Fruit fly (Drosophila melanogaster) whole organism, embryonic: ENCODE measurements around the gene CG12661.
A peak's percentile ranks its signal among the peaks of the same experiment; 100 is the strongest.

Experiments used
- Ada2b ChIP-seq: fragments of 200-800 bp; sonication (Bioruptor generic); IDR thresholded peaks from 2 replicates; pipeline ENCODE4 v1.3.6; 2022; ENCODE audit warnings: missing biosample characterization, missing genetic modification characterization
- BEAF-32 ChIP-seq: fragments of 200-800 bp; sonication (Bioruptor generic); optimal IDR thresholded peaks from 3 replicates; lab custom pipeline; 2017; ENCODE audit warnings: missing biosample characterization, missing genetic modification characterization, mild to moderate bottlenecking, moderate library complexity, missing genetic modification reagents
- Bgb ChIP-seq: fragments of 200-800 bp; sonication (Bioruptor generic); IDR thresholded peaks from 2 replicates; pipeline ENCODE4 v1.3.6; 2022; ENCODE audit warnings: missing biosample characterization, missing genetic modification characterization; ENCODE audit not compliant: partially characterized antibody
- CG10267 ChIP-seq: fragments of 200-800 bp; sonication (Bioruptor generic); optimal IDR thresholded peaks from 2 replicates; lab custom pipeline; 2018; ENCODE audit warnings: missing biosample characterization, mild to moderate bottlenecking, missing genetic modification characterization, moderate library complexity
- CG10565 ChIP-seq: fragments of 200-800 bp; sonication (Bioruptor generic); optimal IDR thresholded peaks from 3 replicates; lab custom pipeline; 2016; ENCODE audit warnings: missing biosample characterization, mild to moderate bottlenecking, missing genetic modification characterization
- CG13775 ChIP-seq: fragments of 200-800 bp; sonication (Bioruptor generic); optimal IDR thresholded peaks from 3 replicates; lab custom pipeline; 2017; ENCODE audit warnings: missing biosample characterization, mild to moderate bottlenecking, missing genetic modification characterization
- CG14050 ChIP-seq: fragments of 200-800 bp; sonication (Bioruptor generic); IDR thresholded peaks from 3 replicates; pipeline ENCODE4 v1.3.6; 2022; ENCODE audit warnings: missing biosample characterization, missing genetic modification characterization
- CG14860 ChIP-seq: fragments of 200-800 bp; sonication (Bioruptor generic); IDR thresholded peaks from 3 replicates; pipeline ENCODE4 v1.3.6; 2022; ENCODE audit warnings: missing biosample characterization, missing genetic modification characterization; ENCODE audit not compliant: partially characterized antibody
- CG15011 ChIP-seq: fragments of 200-800 bp; sonication (Bioruptor generic); optimal IDR thresholded peaks from 3 replicates; lab custom pipeline; 2018; ENCODE audit warnings: missing biosample characterization, mild to moderate bottlenecking, missing genetic modification characterization
- CG15073 ChIP-seq: fragments of 200-800 bp; sonication (Bioruptor generic); optimal IDR thresholded peaks from 2 replicates; lab custom pipeline; 2016; ENCODE audit warnings: missing biosample characterization, missing genetic modification characterization
- CG1529 ChIP-seq: fragments of 200-800 bp; sonication (Bioruptor generic); optimal IDR thresholded peaks from 3 replicates; lab custom pipeline; 2018; ENCODE audit warnings: missing biosample characterization, missing genetic modification characterization
- CG42726 ChIP-seq: fragments of 200-800 bp; sonication (Bioruptor generic); IDR thresholded peaks from 2 replicates; pipeline ENCODE4 v1.3.6; 2022; ENCODE audit warnings: missing biosample characterization, missing genetic modification characterization; ENCODE audit not compliant: partially characterized antibody
- CG4404 ChIP-seq: fragments of 200-800 bp; sonication (Bioruptor generic); IDR thresholded peaks from 2 replicates; pipeline ENCODE4 v1.3.6; 2022; ENCODE audit warnings: missing biosample characterization, missing genetic modification characterization
- CG4707 ChIP-seq: fragments of 200-800 bp; sonication (Bioruptor generic); optimal IDR thresholded peaks from 2 replicates; lab custom pipeline; 2018; ENCODE audit warnings: missing biosample characterization, mild to moderate bottlenecking, missing genetic modification characterization, moderate library complexity
- CG6791 ChIP-seq: fragments of 200-800 bp; sonication (Bioruptor generic); IDR thresholded peaks from 3 replicates; pipeline ENCODE4 v1.3.6; 2022; ENCODE audit warnings: missing biosample characterization, missing genetic modification characterization; ENCODE audit not compliant: partially characterized antibody
- CG7928 ChIP-seq: fragments of 200-800 bp; sonication (Bioruptor generic); optimal IDR thresholded peaks from 2 replicates; lab custom pipeline; 2017; ENCODE audit warnings: missing biosample characterization, mild to moderate bottlenecking, missing genetic modification characterization
- CG8089 ChIP-seq: fragments of 200-800 bp; sonication (Bioruptor generic); optimal IDR thresholded peaks from 3 replicates; lab custom pipeline; 2016; ENCODE audit warnings: missing biosample characterization, missing genetic modification characterization
- CG8281 ChIP-seq: fragments of 200-800 bp; sonication (Bioruptor generic); optimal IDR thresholded peaks from 2 replicates; lab custom pipeline; 2018; ENCODE audit warnings: missing biosample characterization, mild to moderate bottlenecking, missing genetic modification characterization, moderate library complexity
- CG8765 ChIP-seq: fragments of 200-800 bp; sonication (Bioruptor generic); IDR thresholded peaks from 2 replicates; pipeline ENCODE4 v1.3.6; 2022; ENCODE audit warnings: missing biosample characterization, missing genetic modification characterization
- CG9932 ChIP-seq: fragments of 200-800 bp; sonication (Bioruptor generic); IDR thresholded peaks from 2 replicates; pipeline ENCODE4 v1.3.6; 2022; ENCODE audit warnings: missing biosample characterization, missing genetic modification characterization
- Dip2 ChIP-seq: fragments of 200-800 bp; sonication (Bioruptor generic); IDR thresholded peaks from 2 replicates; pipeline ENCODE4 v1.3.6; 2022; ENCODE audit warnings: missing biosample characterization, missing genetic modification characterization
- E2f2 ChIP-seq: fragments of 200-800 bp; sonication (Bioruptor generic); IDR thresholded peaks from 2 replicates; pipeline ENCODE4 v1.3.6; 2022; ENCODE audit warnings: missing biosample characterization, missing genetic modification characterization
- Fer1 ChIP-seq: fragments of 200-800 bp; sonication (Bioruptor generic); optimal IDR thresholded peaks from 2 replicates; lab custom pipeline; 2017; ENCODE audit warnings: missing biosample characterization, mild to moderate bottlenecking, missing genetic modification characterization
- Fer3 ChIP-seq: fragments of 200-800 bp; sonication (Bioruptor generic); optimal IDR thresholded peaks from 2 replicates; lab custom pipeline; 2018; ENCODE audit warnings: missing biosample characterization, mild to moderate bottlenecking, missing genetic modification characterization, moderate library complexity
- Hey ChIP-seq: fragments of 200-800 bp; sonication (Bioruptor generic); optimal IDR thresholded peaks from 3 replicates; lab custom pipeline; 2018; ENCODE audit warnings: missing biosample characterization, mild to moderate bottlenecking, missing genetic modification characterization
- MTF-1 ChIP-seq: fragments of 200-800 bp; sonication (Bioruptor generic); optimal IDR thresholded peaks from 2 replicates; lab custom pipeline; 2018; ENCODE audit warnings: missing biosample characterization, mild to moderate bottlenecking, missing genetic modification characterization, borderline replicate concordance
- Mad ChIP-seq: fragments of 200-800 bp; sonication (Bioruptor generic); optimal IDR thresholded peaks from 2 replicates; lab custom pipeline; 2016; ENCODE audit warnings: missing biosample characterization, missing genetic modification characterization
- Mes4 ChIP-seq: fragments of 200-800 bp; sonication (Bioruptor generic); optimal IDR thresholded peaks from 2 replicates; lab custom pipeline; 2016; ENCODE audit warnings: missing biosample characterization, missing genetic modification characterization
- abd-A ChIP-seq: fragments of 200-800 bp; sonication (Bioruptor generic); optimal IDR thresholded peaks from 3 replicates; lab custom pipeline; 2019; ENCODE audit warnings: missing biosample characterization, mild to moderate bottlenecking, missing genetic modification characterization, moderate library complexity
- bigmax ChIP-seq: fragments of 200-800 bp; sonication (Bioruptor generic); optimal IDR thresholded peaks from 2 replicates; lab custom pipeline; 2018; ENCODE audit warnings: missing biosample characterization, mild to moderate bottlenecking, missing genetic modification characterization
- bsh ChIP-seq, 2 experiments: fragments of 200-800 bp; sonication (Bioruptor generic); optimal IDR thresholded peaks; 2 replicates each; lab custom pipeline; 2017 to 2018; ENCODE audit warnings: mild to moderate bottlenecking in 2 of 2, missing biosample characterization in 2 of 2, missing genetic modification characterization in 2 of 2, moderate library complexity in 1 of 2
- dan ChIP-seq: fragments of 200-800 bp; sonication (Bioruptor generic); IDR thresholded peaks from 2 replicates; pipeline ENCODE4 v1.3.6; 2022; ENCODE audit warnings: missing biosample characterization, missing genetic modification characterization
- ems ChIP-seq: fragments of 200-800 bp; sonication (Bioruptor generic); optimal IDR thresholded peaks from 3 replicates; lab custom pipeline; 2016; ENCODE audit warnings: missing biosample characterization, missing genetic modification characterization
- ewg ChIP-seq: fragments of 200-800 bp; sonication (Bioruptor generic); optimal IDR thresholded peaks from 3 replicates; lab custom pipeline; 2017; ENCODE audit warnings: mild to moderate bottlenecking, missing biosample characterization, missing genetic modification reagents, missing genetic modification characterization
- ftz-f1 ChIP-seq: fragments of 200-800 bp; sonication (Bioruptor generic); optimal IDR thresholded peaks from 2 replicates; lab custom pipeline; 2016; ENCODE audit warnings: missing biosample characterization, missing genetic modification characterization
- gt ChIP-seq: fragments of 200-800 bp; sonication (Bioruptor generic); IDR thresholded peaks from 2 replicates; pipeline ENCODE4 v1.3.6; 2022; ENCODE audit warnings: missing biosample characterization, missing genetic modification characterization
- lola ChIP-seq, 3 experiments: fragments of >200 bp in 2 of 3; fragments of 200-800 bp in 1 of 3; sonication (Bioruptor generic) in 1 of 3; optimal IDR thresholded peaks; 2 replicates each; lab custom pipeline; 2017 to 2019; ENCODE audit warnings: missing biosample characterization in 3 of 3, missing genetic modification characterization in 3 of 3, mild to moderate bottlenecking in 1 of 3, moderate library complexity in 1 of 3
- maf-S ChIP-seq: fragments of 200-800 bp; sonication (Bioruptor generic); optimal IDR thresholded peaks from 2 replicates; lab custom pipeline; 2016; ENCODE audit warnings: missing biosample characterization, missing genetic modification characterization
- mld ChIP-seq: fragments of 200-800 bp; sonication (Bioruptor generic); IDR thresholded peaks from 3 replicates; pipeline ENCODE4 v1.3.6; 2022; ENCODE audit warnings: missing biosample characterization, missing genetic modification characterization; ENCODE audit not compliant: partially characterized antibody
- nau ChIP-seq: fragments of 200-800 bp; sonication (Bioruptor generic); optimal IDR thresholded peaks from 3 replicates; lab custom pipeline; 2017; ENCODE audit warnings: missing biosample characterization, mild to moderate bottlenecking, missing genetic modification characterization, missing genetic modification reagents
- pita ChIP-seq: fragments of 200-800 bp; sonication (Bioruptor generic); optimal IDR thresholded peaks from 2 replicates; lab custom pipeline; 2017; ENCODE audit warnings: missing biosample characterization, mild to moderate bottlenecking, missing genetic modification characterization
- repo ChIP-seq: fragments of 200-800 bp; sonication (Bioruptor generic); optimal IDR thresholded peaks from 2 replicates; lab custom pipeline; 2016; ENCODE audit warnings: missing biosample characterization, missing genetic modification characterization
- rib ChIP-seq: fragments of 200-800 bp; sonication (Bioruptor generic); IDR thresholded peaks from 2 replicates; pipeline ENCODE4 v1.3.6; 2022; ENCODE audit warnings: missing biosample characterization, missing genetic modification characterization
- slou ChIP-seq: fragments of 200-800 bp; sonication (Bioruptor generic); optimal IDR thresholded peaks from 3 replicates; lab custom pipeline; 2016; ENCODE audit warnings: missing biosample characterization, missing genetic modification characterization
- tap ChIP-seq: fragments of 200-800 bp; optimal IDR thresholded peaks from 3 replicates; lab custom pipeline; 2019; ENCODE audit warnings: missing biosample characterization, mild to moderate bottlenecking, missing genetic modification characterization, moderate library complexity
- tgo ChIP-seq: fragments of 200-800 bp; sonication (Bioruptor generic); IDR thresholded peaks from 3 replicates; pipeline ENCODE4 v1.3.6; 2022; ENCODE audit warnings: missing biosample characterization, missing genetic modification characterization
- tll ChIP-seq, 2 experiments: fragments of 200-800 bp in 1 of 2; fragments of >200 bp in 1 of 2; sonication (Bioruptor generic) in 1 of 2; optimal IDR thresholded peaks; 2 replicates each; lab custom pipeline; 2017 to 2019; ENCODE audit warnings: missing biosample characterization in 2 of 2, missing genetic modification characterization in 2 of 2, mild to moderate bottlenecking in 1 of 2, moderate library complexity in 1 of 2
- tx ChIP-seq: fragments of 200-800 bp; sonication (Bioruptor generic); optimal IDR thresholded peaks from 2 replicates; lab custom pipeline; 2016; ENCODE audit warnings: missing biosample characterization, missing genetic modification characterization

CG12661 gene

DNA sequence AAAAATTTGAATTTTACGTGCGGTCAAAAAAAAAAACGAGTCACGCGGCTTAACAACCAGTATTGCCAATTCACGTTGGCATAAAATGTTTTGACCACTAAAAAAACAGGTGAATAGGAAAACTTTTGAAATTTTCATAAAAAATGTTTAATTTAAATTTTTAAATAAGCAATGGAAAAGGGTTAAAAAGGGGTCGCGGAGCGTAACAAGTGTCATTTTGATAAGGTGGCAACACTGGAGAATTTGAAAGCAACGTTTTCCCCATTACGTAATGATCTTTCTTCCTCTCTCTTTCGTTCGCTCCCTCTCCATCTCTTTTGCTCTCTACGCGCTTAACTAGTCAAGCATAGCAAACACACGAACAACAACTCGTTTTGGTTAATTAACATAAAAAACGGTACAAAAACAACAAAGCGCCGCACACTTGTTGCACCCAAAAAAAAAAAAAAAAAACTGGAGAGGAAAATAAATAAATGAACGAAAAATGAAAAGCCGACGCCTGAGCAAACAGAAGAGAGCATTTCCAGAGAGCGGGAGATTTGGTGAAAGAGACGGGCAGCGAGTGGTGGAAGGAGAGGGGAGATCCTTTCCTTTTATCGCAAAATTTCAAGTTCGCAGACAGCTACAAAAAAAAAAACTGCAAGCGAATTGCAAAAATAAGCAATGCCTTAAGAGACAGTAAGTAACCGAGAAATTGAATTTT, 29.0 kb downstream of the CG12661 start (continued):
- TF ChIP-seq Bgb, result no peak
- TF ChIP-seq MTF-1 (GFP tag; lab: Kevin White, UChicago), result peak; percentile 34
- TF ChIP-seq Hey (tag; lab: Kevin White, UChicago), result no peak
- TF ChIP-seq nau (GFP tag; lab: Kevin White, UChicago), result peak; percentile 68
- peak; percentile 67 for TF ChIP-seq Mad (GFP tag; lab: Kevin White, UChicago)
- TF ChIP-seq Fer3 (tag; lab: Kevin White, UChicago), result peak; percentile 63
- TF ChIP-seq tx, result peak; percentile 31
- peak; percentile 65 for TF ChIP-seq Mes4 (GFP tag; lab: Kevin White, UChicago)
- TF ChIP-seq dan (GFP tag; lab: Robert Waterston, UW), result no peak
- no peak for TF ChIP-seq CG14860 (GFP tag; lab: Robert Waterston, UW)
- peak; percentile 57 for TF ChIP-seq CG15011 (GFP tag; lab: Kevin White, UChicago)
- TF ChIP-seq CG8765 (GFP tag; lab: Robert Waterston, UW), result peak; percentile 55; the same call in 1 of the 2 replicates
- peak; percentile 67 for TF ChIP-seq CG9932 (GFP tag; lab: Robert Waterston, UW)
- TF ChIP-seq abd-A, result peak; percentile 72
- peak; percentile 72 for TF ChIP-seq Fer1 (GFP tag; lab: Kevin White, UChicago)
- no peak for TF ChIP-seq bigmax (GFP tag; lab: Kevin White, UChicago)
- TF ChIP-seq lola (GFP tag; optimal IDR thresholded peaks at IDR 0.05; lab: Kevin White, UChicago), result peak in 1 of 3 experiments; percentile 77
- TF ChIP-seq ewg (GFP tag; lab: Kevin White, UChicago), result peak; percentile 73
- TF ChIP-seq repo (GFP tag; lab: Kevin White, UChicago), result peak; percentile 32
- no peak for TF ChIP-seq pita (GFP tag; lab: Kevin White, UChicago)
- TF ChIP-seq CG4404, result no peak
- TF ChIP-seq maf-S, result peak; percentile 35
- TF ChIP-seq CG8089 (GFP tag; lab: Kevin White, UChicago), result peak; percentile 19
- TF ChIP-seq tll (GFP tag; optimal IDR thresholded peaks at IDR 0.05; lab: Kevin White, UChicago), result no peak
- TF ChIP-seq BEAF-32, result peak; percentile 1
- peak; percentile 53 for TF ChIP-seq E2f2 (GFP tag; lab: Robert Waterston, UW)
- TF ChIP-seq ftz-f1, result peak; percentile 19
- TF ChIP-seq tap (tag; lab: Kevin White, UChicago), result peak; percentile 66
- peak; percentile 82 for TF ChIP-seq CG1529 (GFP tag; lab: Kevin White, UChicago)
- TF ChIP-seq CG15073 (GFP tag; lab: Kevin White, UChicago), result peak; percentile 5
- TF ChIP-seq CG13775 (GFP tag; lab: Kevin White, UChicago), result peak; percentile 61
- TF ChIP-seq gt (GFP tag; lab: Robert Waterston, UW), result peak; percentile 59; the same call in 1 of the 2 replicates
- no peak for TF ChIP-seq CG6791
- no peak for TF ChIP-seq CG10565 (GFP tag; lab: Kevin White, UChicago)
- TF ChIP-seq rib (GFP tag; lab: Robert Waterston, UW), result no peak
- no peak for TF ChIP-seq mld (GFP tag; lab: Robert Waterston, UW)
- TF ChIP-seq bsh (GFP tag; optimal IDR thresholded peaks at IDR 0.05; lab: Kevin White, UChicago), result peak; percentile 24 to 89
- peak; percentile 55 for TF ChIP-seq CG8281 (tag; lab: Kevin White, UChicago)
- peak; percentile 75 for TF ChIP-seq Ada2b
- TF ChIP-seq CG42726 (GFP tag; lab: Robert Waterston, UW), result 0 out of 2 replicates have a peak, but pooled peaks have one; percentile 7
- TF ChIP-seq CG4707, result peak; percentile 72
- peak; percentile 66; the same call in 2 of the 3 replicates for TF ChIP-seq CG14050 (GFP tag; lab: Robert Waterston, UW)
- TF ChIP-seq CG10267 (tag; lab: Kevin White, UChicago), result peak; percentile 68
- TF ChIP-seq Dip2 (GFP tag; lab: Robert Waterston, UW), result no peak
- no peak for TF ChIP-seq CG7928 (GFP tag; lab: Kevin White, UChicago)
- TF ChIP-seq ems (GFP tag; lab: Kevin White, UChicago), result peak; percentile 43
- peak; percentile 56 for TF ChIP-seq tgo (GFP tag; lab: Robert Waterston, UW)
- no peak for TF ChIP-seq slou (GFP tag; lab: Kevin White, UChicago)
